Worm (Caenorhabditis elegans) whole organism, L1 larva: ENCODE results near the gene lgc-37.

ENCODE experiments used
- elt-3 ChIP-seq, 6 experiments: fragments of 150-350 bp in 1 of 6; sonication (generic microtip); optimal IDR thresholded peaks; 2 replicates each; lab custom pipeline; 2017 to 2018; ENCODE audit warnings: missing biosample characterization in 6 of 6, missing genetic modification characterization in 6 of 6, inconsistent platforms in 1 of 6
- nhr-28 ChIP-seq: fragments of 150-350 bp; optimal IDR thresholded peaks from 2 replicates; lab custom pipeline; 2014; ENCODE audit warnings: missing biosample characterization, missing genetic modification characterization

DNA sequence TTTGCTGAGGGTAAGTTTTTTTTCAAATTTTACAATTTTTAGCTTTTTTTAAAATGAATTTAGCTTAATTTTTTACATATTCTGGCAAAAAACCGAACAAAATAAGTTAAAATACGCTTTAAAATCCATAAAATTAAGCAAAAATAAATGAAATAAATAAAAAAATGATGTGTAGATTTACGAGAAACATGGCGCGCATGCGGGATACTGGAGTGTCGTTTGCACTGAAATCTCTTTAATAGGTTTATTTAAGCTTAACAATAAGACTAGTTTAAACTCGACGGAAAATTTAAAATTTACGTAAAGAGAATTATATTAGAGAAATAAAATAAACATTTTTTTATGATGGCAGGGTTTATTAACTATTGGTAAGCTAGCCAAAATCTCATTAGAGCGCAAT lies 36.4 kb downstream of the lgc-37 start:
- TF ChIP-seq nhr-28 (tag; lab: Kevin White, UChicago) (no peak), elt-3 (tag; optimal IDR thresholded peaks at IDR 0.05; lab: Kevin White, UChicago) (no peak)
